Fruit fly (Drosophila melanogaster) whole organism, pupa: ENCODE measurements around the gene ras.

ENCODE experiments used
- CG10348 ChIP-seq: fragments of 200-800 bp; sonication (Bioruptor generic); IDR thresholded peaks from 2 replicates; pipeline ENCODE4 v1.3.6; 2022; ENCODE audit warnings: missing biosample characterization, missing genetic modification characterization
- CG32121 ChIP-seq: fragments of 200-800 bp; sonication (Bioruptor generic); IDR thresholded peaks from 2 replicates; pipeline ENCODE4 v1.3.6; 2022; ENCODE audit warnings: missing biosample characterization, missing genetic modification characterization
- CG4496 ChIP-seq: fragments of 200-800 bp; sonication (Bioruptor generic); IDR thresholded peaks from 3 replicates; pipeline ENCODE4 v1.3.6; 2022; ENCODE audit warnings: missing biosample characterization, missing genetic modification characterization
- CG9948 ChIP-seq: fragments of 200-800 bp; sonication (Bioruptor generic); optimal IDR thresholded peaks from 2 replicates; lab custom pipeline; 2018; ENCODE audit warnings: missing biosample characterization, mild to moderate bottlenecking, missing genetic modification characterization, moderate library complexity
- EcR ChIP-seq: fragments of 200-800 bp; sonication (Bioruptor generic); optimal IDR thresholded peaks from 3 replicates; lab custom pipeline; 2019; ENCODE audit warnings: missing biosample characterization, missing genetic modification characterization, mild to moderate bottlenecking, moderate library complexity, missing genetic modification reagents
- Pif1A ChIP-seq: fragments of 200-800 bp; sonication (Bioruptor generic); optimal IDR thresholded peaks from 3 replicates; lab custom pipeline; 2016; ENCODE audit warnings: missing biosample characterization, missing genetic modification characterization

- no peak for TF ChIP-seq CG9948
- no peak for TF ChIP-seq CG4496 (GFP tag; lab: Robert Waterston, UW)
- TF ChIP-seq CG32121 = no peak
- no peak for TF ChIP-seq CG10348
- no peak for TF ChIP-seq Pif1A
- TF ChIP-seq EcR (GFP tag; lab: Kevin White, UChicago) = no peak
These were observed 15.7 kb upstream of the ras start for dm6 chrX:10728541-10728968.
